Fruit fly (Drosophila melanogaster): ENCODE results near the gene CG11975.

- TF ChIP-seq fd96Ca (GFP tag; IDR thresholded peaks at IDR 0.05) (no peak), CG14655 (GFP tag; optimal IDR thresholded peaks at IDR 0.05) (no peak), CG8159 (tag; optimal IDR thresholded peaks at IDR 0.05) (no peak), EcR (GFP tag; optimal IDR thresholded peaks at IDR 0.05) (peak; percentile 78), CG13204 (GFP tag; optimal IDR thresholded peaks at IDR 0.05) (no peak), rn (GFP tag; IDR thresholded peaks at IDR 0.05) (no peak), CG9948 (tag; optimal IDR thresholded peaks at IDR 0.05) (no peak), CG4496 (GFP tag; IDR thresholded peaks at IDR 0.05) (no peak)
Measured at dm6 chr3R:9043610-9044009, 50.6 kb downstream of the CG11975 start.
